Fruit fly (Drosophila melanogaster) whole organism, embryonic: Measurements from ENCODE around the gene Caper.

ENCODE experiments used
- Adf1 ChIP-seq: fragments of 200-800 bp; sonication (Bioruptor generic); IDR thresholded peaks from 2 replicates; pipeline ENCODE4 v1.3.6; 2022; ENCODE audit warnings: missing biosample characterization, missing genetic modification characterization
- Aef1 ChIP-seq: fragments of 200-800 bp; sonication (Bioruptor generic); IDR thresholded peaks from 3 replicates; pipeline ENCODE4 v1.3.6; 2022; ENCODE audit warnings: missing biosample characterization, missing genetic modification characterization
- Atf-2 ChIP-seq: fragments of 200-800 bp; sonication (Bioruptor generic); optimal IDR thresholded peaks from 2 replicates; lab custom pipeline; 2016; ENCODE audit warnings: missing biosample characterization, missing genetic modification characterization
- CG10209 ChIP-seq: fragments of 200-800 bp; sonication (Bioruptor generic); optimal IDR thresholded peaks from 3 replicates; lab custom pipeline; 2017; ENCODE audit warnings: missing biosample characterization, mild to moderate bottlenecking, missing genetic modification characterization, missing genetic modification reagents
- CG11093 ChIP-seq: fragments of 200-800 bp; sonication (Bioruptor generic); IDR thresholded peaks from 3 replicates; pipeline ENCODE4 v1.3.6; 2022; ENCODE audit warnings: missing biosample characterization, missing genetic modification characterization
- CG11247 ChIP-seq: fragments of 200-800 bp; sonication (Bioruptor generic); IDR thresholded peaks from 2 replicates; pipeline ENCODE4 v1.3.6; 2022; ENCODE audit warnings: missing biosample characterization, missing genetic modification characterization
- CG13287 ChIP-seq: fragments of 200-800 bp; sonication (Bioruptor generic); IDR thresholded peaks from 2 replicates; pipeline ENCODE4 v1.3.6; 2022; ENCODE audit warnings: missing biosample characterization, missing genetic modification characterization; ENCODE audit not compliant: partially characterized antibody
- CG13775 ChIP-seq: fragments of 200-800 bp; sonication (Bioruptor generic); optimal IDR thresholded peaks from 3 replicates; lab custom pipeline; 2017; ENCODE audit warnings: missing biosample characterization, mild to moderate bottlenecking, missing genetic modification characterization
- CG15479 ChIP-seq: fragments of 200-800 bp; sonication (Bioruptor generic); optimal IDR thresholded peaks from 3 replicates; lab custom pipeline; 2019; ENCODE audit warnings: missing biosample characterization, mild to moderate bottlenecking, missing genetic modification characterization, moderate library complexity
- CG17186 ChIP-seq: fragments of 200-800 bp; sonication (Bioruptor generic); optimal IDR thresholded peaks from 3 replicates; lab custom pipeline; 2017; ENCODE audit warnings: missing biosample characterization, missing genetic modification reagents, missing genetic modification characterization
- CG17568 ChIP-seq: fragments of 200-800 bp; sonication (Bioruptor generic); optimal IDR thresholded peaks from 2 replicates; lab custom pipeline; 2018; ENCODE audit warnings: missing biosample characterization, mild to moderate bottlenecking, missing genetic modification characterization, moderate library complexity
- CG1832 ChIP-seq: fragments of 200-800 bp; sonication (Bioruptor generic); optimal IDR thresholded peaks from 2 replicates; lab custom pipeline; 2017; ENCODE audit warnings: missing biosample characterization, mild to moderate bottlenecking, missing genetic modification characterization, inconsistent platforms
- CG5180 ChIP-seq: fragments of 200-800 bp; sonication (Bioruptor generic); optimal IDR thresholded peaks from 3 replicates; lab custom pipeline; 2017; ENCODE audit warnings: missing biosample characterization, missing genetic modification characterization, mild to moderate bottlenecking, moderate library complexity, missing genetic modification reagents
- CG6254 ChIP-seq: fragments of 200-800 bp; sonication (Bioruptor generic); optimal IDR thresholded peaks from 3 replicates; lab custom pipeline; 2017; ENCODE audit warnings: mild to moderate bottlenecking, missing biosample characterization, missing genetic modification reagents, missing genetic modification characterization
- CG7357 ChIP-seq: fragments of 200-800 bp; sonication (Bioruptor generic); IDR thresholded peaks from 3 replicates; pipeline ENCODE4 v1.3.6; 2022; ENCODE audit warnings: missing biosample characterization, missing genetic modification characterization
- CG8089 ChIP-seq: fragments of 200-800 bp; sonication (Bioruptor generic); optimal IDR thresholded peaks from 3 replicates; lab custom pipeline; 2016; ENCODE audit warnings: missing biosample characterization, missing genetic modification characterization
- CG8281 ChIP-seq: fragments of 200-800 bp; sonication (Bioruptor generic); optimal IDR thresholded peaks from 2 replicates; lab custom pipeline; 2018; ENCODE audit warnings: missing biosample characterization, mild to moderate bottlenecking, missing genetic modification characterization, moderate library complexity
- CG8388 ChIP-seq: fragments of 200-800 bp; sonication (Bioruptor generic); optimal IDR thresholded peaks from 2 replicates; lab custom pipeline; 2019; ENCODE audit warnings: missing biosample characterization, mild to moderate bottlenecking, missing genetic modification characterization, moderate library complexity
- CG9797 ChIP-seq: fragments of 200-800 bp; sonication (Bioruptor generic); optimal IDR thresholded peaks from 3 replicates; lab custom pipeline; 2018; ENCODE audit warnings: missing biosample characterization, mild to moderate bottlenecking, missing genetic modification characterization
- CTCF ChIP-seq: fragments of 200-800 bp; sonication (Bioruptor generic); optimal IDR thresholded peaks from 2 replicates; lab custom pipeline; 2017; ENCODE audit warnings: missing biosample characterization, mild to moderate bottlenecking, missing genetic modification characterization, moderate library complexity
- Chrac-16 ChIP-seq: fragments of 200-800 bp; sonication (Bioruptor generic); optimal IDR thresholded peaks from 3 replicates; lab custom pipeline; 2016; ENCODE audit warnings: missing biosample characterization, missing genetic modification characterization
- Deaf1 ChIP-seq: fragments of 200-800 bp; optimal IDR thresholded peaks from 3 replicates; lab custom pipeline; 2019; ENCODE audit warnings: missing biosample characterization, mild to moderate bottlenecking, missing genetic modification characterization, moderate library complexity
- Dll ChIP-seq: fragments of 200-800 bp; sonication (Bioruptor generic); IDR thresholded peaks from 4 replicates; pipeline ENCODE4 v1.3.6; 2022; ENCODE audit warnings: missing biosample characterization, missing genetic modification characterization; ENCODE audit not compliant: partially characterized antibody
- Elba2 ChIP-seq: fragments of 200-800 bp; sonication (Bioruptor generic); optimal IDR thresholded peaks from 3 replicates; lab custom pipeline; 2016; ENCODE audit warnings: missing biosample characterization, missing genetic modification characterization
- GATAe ChIP-seq: fragments of 200-800 bp; sonication (Bioruptor generic); conservative IDR thresholded peaks from 2 replicates; pipeline ENCODE4 v1.3.6; 2022; ENCODE audit warnings: missing biosample characterization, missing genetic modification characterization
- HHEX ChIP-seq: fragments of 200-800 bp; sonication (Bioruptor generic); optimal IDR thresholded peaks from 3 replicates; lab custom pipeline; 2017; ENCODE audit warnings: missing biosample characterization, mild to moderate bottlenecking, missing genetic modification characterization, missing genetic modification reagents
- Lhr ChIP-seq: fragments of 200-800 bp; sonication (Bioruptor generic); optimal IDR thresholded peaks from 3 replicates; lab custom pipeline; 2017; ENCODE audit warnings: mild to moderate bottlenecking, missing biosample characterization, missing genetic modification reagents, missing genetic modification characterization
- Lim3 ChIP-seq: fragments of 200-800 bp; sonication (Bioruptor generic); IDR thresholded peaks from 2 replicates; pipeline ENCODE4 v1.3.6; 2022; ENCODE audit warnings: missing biosample characterization, missing genetic modification characterization
- NC2β ChIP-seq: fragments of 200-800 bp; sonication (Bioruptor generic); optimal IDR thresholded peaks from 2 replicates; lab custom pipeline; 2016; ENCODE audit warnings: missing biosample characterization, missing genetic modification characterization
- Optix ChIP-seq: fragments of 200-800 bp; sonication (Bioruptor generic); IDR thresholded peaks from 3 replicates; pipeline ENCODE4 v1.3.6; 2022; ENCODE audit warnings: missing biosample characterization, missing genetic modification characterization
- Rfx ChIP-seq: fragments of 200-800 bp; sonication (Bioruptor generic); IDR thresholded peaks from 2 replicates; pipeline ENCODE4 v1.3.6; 2022; ENCODE audit warnings: missing biosample characterization, missing genetic modification characterization
- Scr ChIP-seq: fragments of 200-800 bp; sonication (Bioruptor generic); IDR thresholded peaks from 2 replicates; pipeline ENCODE4 v1.3.6; 2022; ENCODE audit warnings: missing biosample characterization, missing genetic modification characterization; ENCODE audit not compliant: partially characterized antibody
- Taf1 ChIP-seq: fragments of 200-800 bp; sonication (Bioruptor generic); IDR thresholded peaks from 2 replicates; pipeline ENCODE4 v1.3.6; 2022; ENCODE audit warnings: missing biosample characterization, missing genetic modification characterization
- Trl ChIP-seq, 3 experiments: fragments of >200 bp in 2 of 3; fragments of 200-800 bp in 1 of 3; sonication (Bioruptor generic) in 1 of 3; optimal IDR thresholded peaks; 2 replicates in 1 of 3; 3 replicates in 2 of 3; lab custom pipeline; 2016 to 2017; ENCODE audit warnings: missing biosample characterization in 1 of 3, missing genetic modification characterization in 1 of 3
- aop ChIP-seq: fragments of 200-800 bp; sonication (Bioruptor generic); IDR thresholded peaks from 2 replicates; pipeline ENCODE4 v1.3.6; 2022; ENCODE audit warnings: missing biosample characterization, missing genetic modification characterization
- cg ChIP-seq: fragments of 200-800 bp; sonication (Bioruptor generic); optimal IDR thresholded peaks from 3 replicates; lab custom pipeline; 2019; ENCODE audit warnings: missing biosample characterization, mild to moderate bottlenecking, missing genetic modification characterization, moderate library complexity
- crp ChIP-seq, 2 experiments: fragments of 200-800 bp; sonication (Bioruptor generic); optimal IDR thresholded peaks; 2 replicates in 1 of 2; 3 replicates in 1 of 2; lab custom pipeline; 2017; ENCODE audit warnings: missing biosample characterization in 2 of 2, missing genetic modification characterization in 2 of 2, mild to moderate bottlenecking in 1 of 2, moderate library complexity in 1 of 2
- fru ChIP-seq: fragments of >200 bp; optimal IDR thresholded peaks from 2 replicates; lab custom pipeline; 2017
- ftz-f1 ChIP-seq: fragments of 200-800 bp; sonication (Bioruptor generic); optimal IDR thresholded peaks from 2 replicates; lab custom pipeline; 2016; ENCODE audit warnings: missing biosample characterization, missing genetic modification characterization
- gcm2 ChIP-seq: fragments of 200-800 bp; sonication (Bioruptor generic); optimal IDR thresholded peaks from 2 replicates; lab custom pipeline; 2016; ENCODE audit warnings: missing biosample characterization, missing genetic modification characterization
- gem ChIP-seq: fragments of 200-800 bp; sonication (Bioruptor generic); optimal IDR thresholded peaks from 2 replicates; lab custom pipeline; 2019; ENCODE audit warnings: missing biosample characterization, mild to moderate bottlenecking, missing genetic modification characterization, moderate library complexity
- gfzf ChIP-seq: fragments of 200-800 bp; sonication (Bioruptor generic); optimal IDR thresholded peaks from 2 replicates; lab custom pipeline; 2016; ENCODE audit warnings: missing biosample characterization, mild to moderate bottlenecking, missing genetic modification characterization, moderate library complexity
- gt ChIP-seq: fragments of 200-800 bp; sonication (Bioruptor generic); IDR thresholded peaks from 2 replicates; pipeline ENCODE4 v1.3.6; 2022; ENCODE audit warnings: missing biosample characterization, missing genetic modification characterization
- h ChIP-seq: fragments of >200 bp; optimal IDR thresholded peaks from 2 replicates; lab custom pipeline; 2017
- inv ChIP-seq: fragments of 200-800 bp; sonication (Bioruptor generic); IDR thresholded peaks from 2 replicates; pipeline ENCODE4 v1.3.6; 2022; ENCODE audit warnings: missing biosample characterization, missing genetic modification characterization; ENCODE audit not compliant: partially characterized antibody
- lola ChIP-seq, 3 experiments: fragments of >200 bp in 2 of 3; fragments of 200-800 bp in 1 of 3; sonication (Bioruptor generic) in 1 of 3; optimal IDR thresholded peaks; 2 replicates each; lab custom pipeline; 2017 to 2019; ENCODE audit warnings: missing biosample characterization in 3 of 3, missing genetic modification characterization in 3 of 3, mild to moderate bottlenecking in 1 of 3, moderate library complexity in 1 of 3
- lov ChIP-seq, 2 experiments: fragments of 200-800 bp in 1 of 2; fragments of >200 bp in 1 of 2; sonication (Bioruptor generic) in 1 of 2; IDR thresholded peaks in 1 of 2; optimal IDR thresholded peaks in 1 of 2; 2 replicates in 1 of 2; 3 replicates in 1 of 2; pipeline versions ENCODE4 v1.3.6 to Lab custom; 2017 to 2022; ENCODE audit warnings: missing biosample characterization in 1 of 2, missing genetic modification characterization in 1 of 2
- mam ChIP-seq: fragments of 200-800 bp; sonication (Bioruptor generic); optimal IDR thresholded peaks from 3 replicates; lab custom pipeline; 2016; ENCODE audit warnings: missing biosample characterization, missing genetic modification characterization
- psq ChIP-seq: fragments of 200-800 bp; sonication (Bioruptor generic); optimal IDR thresholded peaks from 2 replicates; lab custom pipeline; 2017; ENCODE audit warnings: missing biosample characterization, missing genetic modification characterization
- shn ChIP-seq: fragments of 200-800 bp; sonication (Bioruptor generic); optimal IDR thresholded peaks from 3 replicates; lab custom pipeline; 2016; ENCODE audit warnings: missing biosample characterization, missing genetic modification characterization
- sug ChIP-seq: fragments of 200-800 bp; optimal IDR thresholded peaks from 2 replicates; lab custom pipeline; 2019; ENCODE audit warnings: missing biosample characterization, mild to moderate bottlenecking, missing genetic modification characterization, moderate library complexity

Caper gene

dm6 chr2L:7039342-7039684 is 6.8 kb downstream of the Caper start (continued):
- TF ChIP-seq Lim3 (GFP tag; lab: Robert Waterston, UW) (0 out of 2 replicates have a peak, but pooled peaks have one; percentile 25), NC2β (peak; percentile 38), Scr (GFP tag; lab: Robert Waterston, UW) (no peak), CG13775 (GFP tag; lab: Kevin White, UChicago) (peak; percentile 44), Rfx (GFP tag; lab: Robert Waterston, UW) (peak; percentile 70), CG17186 (GFP tag; lab: Kevin White, UChicago) (no peak), Deaf1 (tag; lab: Kevin White, UChicago) (no peak), sug (tag; lab: Kevin White, UChicago) (no peak), CG6254 (GFP tag; lab: Kevin White, UChicago) (no peak), cg (no peak), Trl (optimal IDR thresholded peaks at IDR 0.05; lab: Kevin White, UChicago) (no peak), Trl (GFP tag; optimal IDR thresholded peaks at IDR 0.05; lab: Kevin White, UChicago) (peak; percentile 28), CG8089 (GFP tag; lab: Kevin White, UChicago) (peak; percentile 53), gcm2 (GFP tag; lab: Kevin White, UChicago) (peak; percentile 62), crp (GFP tag; optimal IDR thresholded peaks at IDR 0.05; lab: Kevin White, UChicago) (no peak), CG7357 (GFP tag; lab: Robert Waterston, UW) (peak; percentile 44; the same call in 2 of the 3 replicates), GATAe (GFP tag; lab: Robert Waterston, UW) (no peak), HHEX (peak; percentile 19), Optix (GFP tag; lab: Robert Waterston, UW) (0 out of 3 replicates have a peak, but pooled peaks have one; percentile 15), Lhr (GFP tag; lab: Kevin White, UChicago) (no peak), Dll (GFP tag; lab: Robert Waterston, UW) (no peak), CG17568 (peak; percentile 22), shn (GFP tag; lab: Kevin White, UChicago) (no peak), CG8281 (tag; lab: Kevin White, UChicago) (no peak), gt (GFP tag; lab: Robert Waterston, UW) (no peak), CTCF (GFP tag; lab: Kevin White, UChicago) (no peak), CG11247 (GFP tag; lab: Robert Waterston, UW) (peak; percentile 62), CG8388 (GFP tag; lab: Kevin White, UChicago) (peak; percentile 61), CG1832 (GFP tag; lab: Kevin White, UChicago) (no peak), ftz-f1 (GFP tag; lab: Kevin White, UChicago) (no peak), Elba2 (GFP tag; lab: Kevin White, UChicago) (no peak), Chrac-16 (GFP tag; lab: Kevin White, UChicago) (peak; percentile 51), CG15479 (GFP tag; lab: Kevin White, UChicago) (no peak), Aef1 (GFP tag; lab: Robert Waterston, UW) (peak; percentile 54), CG5180 (GFP tag; lab: Kevin White, UChicago) (peak; percentile 6), lov (optimal IDR thresholded peaks at IDR 0.05; lab: Kevin White, UChicago) (no peak), lov (GFP tag; IDR thresholded peaks at IDR 0.05; lab: Robert Waterston, UW) (no peak), CG10209 (GFP tag; lab: Kevin White, UChicago) (peak; percentile 48), gfzf (GFP tag; lab: Kevin White, UChicago) (no peak), fru (no peak), CG13287 (no peak), Taf1 (GFP tag; lab: Robert Waterston, UW) (no peak), psq (GFP tag; lab: Kevin White, UChicago) (peak; percentile 5), gem (tag; lab: Kevin White, UChicago) (peak; percentile 79), lola (GFP tag; optimal IDR thresholded peaks at IDR 0.05; lab: Kevin White, UChicago) (peak in 1 of 3 experiments; percentile 41), mam (GFP tag; lab: Kevin White, UChicago) (peak; percentile 22), h (no peak), CG11093 (GFP tag; lab: Robert Waterston, UW) (no peak), CG9797 (GFP tag; lab: Kevin White, UChicago) (no peak), aop (GFP tag; lab: Robert Waterston, UW) (no peak), Atf-2 (GFP tag; lab: Kevin White, UChicago) (peak; percentile 46), Adf1 (GFP tag; lab: Robert Waterston, UW) (no peak), inv (GFP tag; lab: Robert Waterston, UW) (no peak)
